Fruit fly (Drosophila melanogaster): ENCODE results near the gene CG6454.

The CG6454 gene

DNA sequence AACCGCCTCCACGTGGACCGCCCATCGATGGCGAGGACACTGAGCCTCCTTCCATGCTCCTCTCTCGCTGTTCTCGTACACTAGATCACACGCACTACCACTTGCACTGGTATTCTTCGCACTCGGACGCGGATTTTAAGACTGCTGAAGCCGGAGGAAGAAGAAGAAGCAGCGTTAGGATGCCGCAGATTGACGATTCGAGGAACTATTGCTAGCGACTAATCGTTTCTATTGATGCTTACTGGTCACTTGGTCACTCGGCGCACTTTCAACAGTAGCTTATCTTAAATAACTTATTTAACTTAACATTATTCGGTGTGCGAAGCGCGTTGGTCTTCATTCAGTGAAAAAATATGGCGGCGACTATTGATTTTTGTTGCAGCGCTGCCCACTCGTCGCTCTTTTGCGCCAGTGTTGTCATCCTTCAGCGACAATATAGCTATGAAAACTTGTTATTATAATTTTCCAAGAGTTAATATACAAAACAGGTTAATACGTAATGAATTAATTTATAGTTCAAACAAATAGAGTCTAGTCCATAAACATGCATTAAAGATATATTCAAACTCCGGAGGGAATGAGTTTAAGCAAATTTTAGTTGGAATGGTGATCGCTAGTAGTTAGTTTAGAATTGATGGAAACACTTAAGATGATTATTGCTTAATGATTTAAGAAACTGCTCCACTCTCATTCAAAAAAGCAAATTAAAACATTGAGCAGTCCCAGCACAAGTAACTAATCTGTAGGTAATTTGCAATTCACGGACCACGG, at the start of gene CG6454, which contains the start of gene CG5746:
Gene CG6454, plus strand, starts transcription at position 763 of the 771 bp plus-strand sequence.
Gene CG5746, minus strand, starts transcription at position 372 of the 771 bp plus-strand sequence.
- TF ChIP-seq CG12155 (GFP tag; optimal IDR thresholded peaks at IDR 0.05) (peak; percentile 64), CG12942 (GFP tag; optimal IDR thresholded peaks at IDR 0.05) (peak; percentile 69), shn (GFP tag; optimal IDR thresholded peaks at IDR 0.05) (peak; percentile 46), maf-S (GFP tag; optimal IDR thresholded peaks at IDR 0.05) (peak; percentile 57), run (tag; optimal IDR thresholded peaks at IDR 0.05) (no peak), Myb (GFP tag; optimal IDR thresholded peaks at IDR 0.05) (peak; percentile 48), CG7745 (tag; optimal IDR thresholded peaks at IDR 0.05) (no peak), slbo (GFP tag; IDR thresholded peaks at IDR 0.05) (peak; percentile 70), zfh1 (GFP tag; IDR thresholded peaks at IDR 0.05) (peak; percentile 35; the same call in 1 of the 3 replicates), HLH4C (GFP tag; IDR thresholded peaks at IDR 0.05; ENCODE audit: partially characterized antibody) (no peak), phol (tag; optimal IDR thresholded peaks at IDR 0.05) (peak; percentile 99), CG4617 (GFP tag; optimal IDR thresholded peaks at IDR 0.05; ENCODE audit: borderline replicate concordance) (peak; percentile 75), NC2α (GFP tag; optimal IDR thresholded peaks at IDR 0.05) (peak; percentile 29), CG17385 (GFP tag; optimal IDR thresholded peaks at IDR 0.05) (peak; percentile 95), CG5245 (GFP tag; optimal IDR thresholded peaks at IDR 0.05) (peak; percentile 28), grn (GFP tag; optimal IDR thresholded peaks at IDR 0.05) (no peak), CG32532 (GFP tag; IDR thresholded peaks at IDR 0.05) (no peak; the same call in 1 of the 2 replicates), gcm (GFP tag; optimal IDR thresholded peaks at IDR 0.05) (no peak), CG13624 (GFP tag; optimal IDR thresholded peaks at IDR 0.05) (peak; percentile 53), Dip3 (GFP tag; optimal IDR thresholded peaks at IDR 0.05) (peak; percentile 71), Dek (tag; optimal IDR thresholded peaks at IDR 0.05) (peak; percentile 42), Oli (tag; optimal IDR thresholded peaks at IDR 0.05) (no peak), tap (tag; optimal IDR thresholded peaks at IDR 0.05) (no peak), fu2 (GFP tag; optimal IDR thresholded peaks at IDR 0.05) (peak; percentile 58), Mrtf (GFP tag; IDR thresholded peaks at IDR 0.05) (no peak), Sry-δ (GFP tag; optimal IDR thresholded peaks at IDR 0.05) (peak; percentile 38), CG1792 (GFP tag; optimal IDR thresholded peaks at IDR 0.05) (peak; percentile 12), CG14667 (GFP tag; IDR thresholded peaks at IDR 0.05) (no peak), tll (GFP tag; optimal IDR thresholded peaks at IDR 0.05) (peak in 1 of 2 experiments; percentile 11), CG33213 (GFP tag; optimal IDR thresholded peaks at IDR 0.05) (peak; percentile 24), kay (GFP tag; optimal IDR thresholded peaks at IDR 0.05) (no peak), CG9797 (GFP tag; optimal IDR thresholded peaks at IDR 0.05) (peak; percentile 61), CG18764 (GFP tag; optimal IDR thresholded peaks at IDR 0.05) (peak; percentile 35), CG8765 (GFP tag; IDR thresholded peaks at IDR 0.05) (peak; percentile 31; the same call in 1 of the 2 replicates), Camta (GFP tag; optimal IDR thresholded peaks at IDR 0.05) (peak; percentile 18), prd (optimal IDR thresholded peaks at IDR 0.05) (no peak), prd (GFP tag; IDR thresholded peaks at IDR 0.05) (peak; percentile 69), wdn (GFP tag; IDR thresholded peaks at IDR 0.05) (peak; percentile 45; the same call in 1 of the 2 replicates), Usf (GFP tag; optimal IDR thresholded peaks at IDR 0.05) (peak; percentile 12), zfh2 (GFP tag; optimal IDR thresholded peaks at IDR 0.05) (peak; percentile 78), sisA (GFP tag; IDR thresholded peaks at IDR 0.05) (peak; percentile 26; the same call in 1 of the 2 replicates), CG9727 (GFP tag; optimal IDR thresholded peaks at IDR 0.05) (peak; percentile 50), CG16863 (GFP tag; optimal IDR thresholded peaks at IDR 0.05) (peak; percentile 56), tin (GFP tag; optimal IDR thresholded peaks at IDR 0.05) (peak; percentile 45), CG8924 (tag; optimal IDR thresholded peaks at IDR 0.05) (peak; percentile 72), Dp (GFP tag; optimal IDR thresholded peaks at IDR 0.05) (peak; percentile 14), CG14710 (tag; optimal IDR thresholded peaks at IDR 0.05) (peak; percentile 86), grau (tag; optimal IDR thresholded peaks at IDR 0.05) (no peak), CG7786 (GFP tag; optimal IDR thresholded peaks at IDR 0.05) (peak; percentile 60), zen (tag; optimal IDR thresholded peaks at IDR 0.05) (peak; percentile 25)
